Worm (Caenorhabditis elegans) whole organism, L1 larva: Measurements from ENCODE around the gene sri-39.
"Not testable (repeated sequence)": the region's sequence is repeated elsewhere in the genome, so short reads cannot be mapped to it uniquely, and the experiment has no call there.

ENCODE experiments used
- C04F5.9 ChIP-seq: sonication (generic microtip); optimal IDR thresholded peaks from 2 replicates; lab custom pipeline; 2016; ENCODE audit warnings: missing genetic modification characterization, missing compliant biosample characterization
- C34B4.2 ChIP-seq: sonication (generic microtip); optimal IDR thresholded peaks from 2 replicates; lab custom pipeline; 2017; ENCODE audit warnings: mild to moderate bottlenecking, missing genetic modification characterization, missing compliant biosample characterization
- F16B12.6 ChIP-seq: fragments of 150-350 bp; optimal IDR thresholded peaks from 2 replicates; lab custom pipeline; 2014; ENCODE audit warnings: missing biosample characterization, missing genetic modification characterization
- Y116A8C.19 ChIP-seq: sonication (generic microtip); optimal IDR thresholded peaks from 2 replicates; lab custom pipeline; 2016; ENCODE audit warnings: missing compliant biosample characterization, missing genetic modification characterization, borderline replicate concordance
- aly-2 ChIP-seq: fragments of 150-350 bp; optimal IDR thresholded peaks from 2 replicates; lab custom pipeline; 2014; ENCODE audit warnings: missing biosample characterization, missing genetic modification characterization
- blmp-1 ChIP-seq: fragments of 150-350 bp; optimal IDR thresholded peaks from 2 replicates; lab custom pipeline; 2014; ENCODE audit warnings: missing biosample characterization, missing genetic modification characterization
- ceh-63 ChIP-seq: fragments of 200-800 bp; sonication (Bioruptor generic); optimal IDR thresholded peaks from 2 replicates; lab custom pipeline; 2018; ENCODE audit warnings: mild to moderate bottlenecking, missing genetic modification characterization, missing compliant biosample characterization
- ceh-8 ChIP-seq: fragments of 200-800 bp; sonication (Bioruptor generic); optimal IDR thresholded peaks from 2 replicates; lab custom pipeline; 2018; ENCODE audit warnings: mild to moderate bottlenecking, missing genetic modification characterization, moderate library complexity, missing compliant biosample characterization
- ceh-90 ChIP-seq: sonication (generic microtip); optimal IDR thresholded peaks from 2 replicates; lab custom pipeline; 2016; ENCODE audit warnings: missing genetic modification characterization, missing compliant biosample characterization
- dpl-1 ChIP-seq, 3 experiments: fragments of 150-350 bp in 2 of 3; sonication (generic microtip) in 1 of 3; optimal IDR thresholded peaks; 2 replicates each; lab custom pipeline; 2014 to 2017; ENCODE audit warnings: missing biosample characterization in 3 of 3, missing genetic modification characterization in 3 of 3, missing genetic modification reagents in 3 of 3
- efl-3 ChIP-seq: fragments of 200-800 bp; sonication (Bioruptor generic); optimal IDR thresholded peaks from 2 replicates; lab custom pipeline; 2018; ENCODE audit warnings: mild to moderate bottlenecking, missing genetic modification characterization, missing compliant biosample characterization
- egl-27 ChIP-seq, 2 experiments: fragments of 150-350 bp in 1 of 2; sonication (generic microtip); optimal IDR thresholded peaks; 3 replicates each; lab custom pipeline; 2017 to 2018; ENCODE audit warnings: missing biosample characterization in 2 of 2, missing genetic modification characterization in 2 of 2, missing genetic modification reagents in 2 of 2
- elt-2 ChIP-seq: sonication (generic microtip); optimal IDR thresholded peaks from 2 replicates; lab custom pipeline; 2016; ENCODE audit warnings: missing genetic modification characterization, mild to moderate bottlenecking, inconsistent platforms, missing compliant biosample characterization, missing genetic modification reagents
- fkh-10 ChIP-seq: sonication (generic microtip); optimal IDR thresholded peaks from 2 replicates; lab custom pipeline; 2017; ENCODE audit warnings: missing biosample characterization, missing genetic modification reagents, missing genetic modification characterization
- fos-1 ChIP-seq: fragments of 150-350 bp; optimal IDR thresholded peaks from 2 replicates; lab custom pipeline; 2014; ENCODE audit warnings: missing biosample characterization, missing genetic modification characterization
- grh-1 ChIP-seq: fragments of 200-800 bp; sonication (Bioruptor generic); IDR thresholded peaks from 2 replicates; pipeline ENCODE4 v1.3.6; 2022; ENCODE audit warnings: missing genetic modification reagents, missing genetic modification characterization, missing compliant biosample characterization
- jun-1 ChIP-seq: fragments of 150-350 bp; optimal IDR thresholded peaks from 2 replicates; lab custom pipeline; 2014; ENCODE audit warnings: missing biosample characterization, missing genetic modification reagents, missing genetic modification characterization
- lin-14 ChIP-seq: fragments of 200-800 bp; sonication (Bioruptor generic); optimal IDR thresholded peaks from 2 replicates; lab custom pipeline; 2018; ENCODE audit warnings: mild to moderate bottlenecking, missing genetic modification characterization, moderate library complexity, missing compliant biosample characterization
- lin-39 ChIP-seq: fragments of 150-350 bp; optimal IDR thresholded peaks from 2 replicates; lab custom pipeline; 2014; ENCODE audit warnings: missing biosample characterization, missing genetic modification reagents, missing genetic modification characterization
- nhr-11 ChIP-seq: fragments of 150-350 bp; optimal IDR thresholded peaks from 2 replicates; lab custom pipeline; 2014; ENCODE audit warnings: missing biosample characterization, missing genetic modification characterization
- nhr-12 ChIP-seq: sonication (generic microtip); optimal IDR thresholded peaks from 2 replicates; lab custom pipeline; 2017; ENCODE audit warnings: missing biosample characterization, missing genetic modification characterization
- nhr-19 ChIP-seq: fragments of 200-800 bp; sonication (Bioruptor generic); conservative IDR thresholded peaks from 2 replicates; pipeline ENCODE4 v1.3.6; 2022; ENCODE audit warnings: missing genetic modification characterization, missing compliant biosample characterization
- nhr-47 ChIP-seq: sonication (generic microtip); optimal IDR thresholded peaks from 2 replicates; lab custom pipeline; 2016; ENCODE audit warnings: mild to moderate bottlenecking, missing genetic modification characterization, moderate library complexity, missing compliant biosample characterization
- nhr-84 ChIP-seq: sonication (generic microtip); optimal IDR thresholded peaks from 2 replicates; lab custom pipeline; 2017; ENCODE audit warnings: missing biosample characterization, missing genetic modification characterization
- nhr-90 ChIP-seq: sonication (generic microtip); optimal IDR thresholded peaks from 2 replicates; lab custom pipeline; 2016; ENCODE audit warnings: mild to moderate bottlenecking, missing genetic modification characterization, missing compliant biosample characterization; ENCODE audit not compliant: poor library complexity
- pag-3 ChIP-seq: sonication (generic microtip); optimal IDR thresholded peaks from 2 replicates; lab custom pipeline; 2017; ENCODE audit warnings: missing genetic modification characterization, mild to moderate bottlenecking, missing compliant biosample characterization, antibody characterized with exemption, borderline replicate concordance; ENCODE audit not compliant: insufficient read depth
- pax-3 ChIP-seq: fragments of 200-800 bp; sonication (Bioruptor generic); optimal IDR thresholded peaks from 2 replicates; lab custom pipeline; 2018; ENCODE audit warnings: mild to moderate bottlenecking, missing genetic modification characterization, moderate library complexity, missing compliant biosample characterization
- pqm-1 ChIP-seq: sonication (generic microtip); optimal IDR thresholded peaks from 3 replicates; lab custom pipeline; 2017; ENCODE audit warnings: missing biosample characterization, missing genetic modification characterization
- snu-23 ChIP-seq: sonication (generic microtip); optimal IDR thresholded peaks from 2 replicates; lab custom pipeline; 2016; ENCODE audit warnings: missing genetic modification characterization, missing compliant biosample characterization
- sox-4 ChIP-seq: sonication (generic microtip); optimal IDR thresholded peaks from 2 replicates; lab custom pipeline; 2016; ENCODE audit warnings: missing genetic modification characterization, missing compliant biosample characterization
- sptf-1 ChIP-seq: fragments of 150-350 bp; optimal IDR thresholded peaks from 2 replicates; lab custom pipeline; 2014; ENCODE audit warnings: missing biosample characterization, missing genetic modification characterization
- unc-130 ChIP-seq: fragments of 150-350 bp; optimal IDR thresholded peaks from 2 replicates; lab custom pipeline; 2017; ENCODE audit warnings: missing biosample characterization, missing genetic modification characterization, inconsistent platforms
- unc-62 ChIP-seq: fragments of 150-350 bp; optimal IDR thresholded peaks from 2 replicates; lab custom pipeline; 2014; ENCODE audit warnings: missing biosample characterization, missing genetic modification reagents, missing genetic modification characterization
- zip-4 ChIP-seq: fragments of 200-800 bp; sonication (Bioruptor generic); optimal IDR thresholded peaks from 2 replicates; lab custom pipeline; 2018; ENCODE audit warnings: mild to moderate bottlenecking, missing genetic modification characterization, moderate library complexity, missing compliant biosample characterization
- ztf-11 ChIP-seq, 2 experiments: sonication (generic microtip); optimal IDR thresholded peaks; 2 replicates each; lab custom pipeline; 2016 to 2017; ENCODE audit warnings: missing genetic modification characterization in 2 of 2, missing biosample characterization in 1 of 2, missing compliant biosample characterization in 1 of 2
- ztf-4 ChIP-seq: fragments of 150-350 bp; optimal IDR thresholded peaks from 2 replicates; lab custom pipeline; 2014; ENCODE audit warnings: missing biosample characterization, missing genetic modification characterization

The sri-39 gene

ce11 chrII:2610202-2610912, 23.1 kb downstream of the sri-39 start, which contains the start of gene sri-38:
TSS of gene sri-38 (plus strand) at chrII:2610862.
- TF ChIP-seq C04F5.9 (tag; lab: Kevin White, UChicago) (no peak), sptf-1 (tag; lab: Kevin White, UChicago) (no peak), sox-4 (tag; lab: Kevin White, UChicago) (no peak), ztf-11 (tag; optimal IDR thresholded peaks at IDR 0.05; lab: Kevin White, UChicago) (no peak), egl-27 (tag; optimal IDR thresholded peaks at IDR 0.05; lab: Kevin White, UChicago) (no peak), jun-1 (peak; percentile 53), elt-2 (tag; lab: Kevin White, UChicago) (peak; percentile 98)

ce11 chrII:2611009-2611408, 23.7 kb downstream of the sri-39 start:
- TF ChIP-seq nhr-47, result no peak
- no peak for TF ChIP-seq Y116A8C.19
- no peak for TF ChIP-seq lin-14 (GFP tag; lab: Kevin White, UChicago)
- TF ChIP-seq C34B4.2 (tag; lab: Kevin White, UChicago), result no peak
- TF ChIP-seq sox-4 (tag; lab: Kevin White, UChicago), result no peak
- no peak for TF ChIP-seq nhr-84
- no peak for TF ChIP-seq pqm-1 (tag; lab: Kevin White, UChicago)
- TF ChIP-seq F16B12.6 (tag; lab: Kevin White, UChicago), result no peak
- TF ChIP-seq snu-23 (GFP tag; lab: Kevin White, UChicago), result no peak
- no peak for TF ChIP-seq zip-4 (GFP tag; lab: Kevin White, UChicago)
- TF ChIP-seq jun-1, result no peak
- no peak for TF ChIP-seq ceh-63 (GFP tag; lab: Kevin White, UChicago)
- TF ChIP-seq unc-62, result no peak
- TF ChIP-seq nhr-11 (tag; lab: Kevin White, UChicago), result no peak
- TF ChIP-seq grh-1 (GFP tag; lab: Robert Waterston, UW), result no peak
- TF ChIP-seq ceh-8 (GFP tag; lab: Kevin White, UChicago), result no peak
- TF ChIP-seq unc-130 (tag; lab: Kevin White, UChicago), result no peak
- no peak for TF ChIP-seq pag-3 (tag; lab: Kevin White, UChicago)
- TF ChIP-seq, all 84 proteins: peak for 0

ce11 chrII:2612278-2612677, 25.0 kb downstream of the sri-39 start, which contains the start of gene D2062.13:
TSS of gene D2062.13 (plus strand) at chrII:2612578.
- TF ChIP-seq pax-3 (tag; lab: Kevin White, UChicago); aly-2 (tag; lab: Kevin White, UChicago); snu-23 (GFP tag; lab: Kevin White, UChicago): not testable (repeated sequence)

ce11 chrII:2616634-2617033, 29.3 kb downstream of the sri-39 start, which contains the start of gene msrp-5:
TSS of gene msrp-5 (plus strand) at chrII:2616934.
- not testable (repeated sequence) for TF ChIP-seq fkh-10; ceh-90; dpl-1 (GFP tag; optimal IDR thresholded peaks at IDR 0.05; lab: Kevin White, UChicago)

- TF ChIP-seq dpl-1 (GFP tag; optimal IDR thresholded peaks at IDR 0.05; lab: Kevin White, UChicago); pax-3 (tag; lab: Kevin White, UChicago); ceh-8 (GFP tag; lab: Kevin White, UChicago): not testable (repeated sequence)
- TF ChIP-seq, all 84 proteins: peak for 0; not testable (repeated sequence) for 84
These were observed 31.8 kb downstream of the sri-39 start, which contains the start of gene msrp-6 for ce11 chrII:2619148-2619547. TSS of gene msrp-6 (plus strand) at chrII:2619448.

ce11 chrII:2622480-2622879, 35.2 kb downstream of the sri-39 start, which contains the start of gene D2062.5:
TSS of gene D2062.5 (plus strand) at chrII:2622780.
- TF ChIP-seq fos-1 (tag; lab: Kevin White, UChicago), result no peak
- TF ChIP-seq nhr-47, result no peak
- no peak for TF ChIP-seq nhr-12
- no peak for TF ChIP-seq C04F5.9 (tag; lab: Kevin White, UChicago)
- no peak for TF ChIP-seq ceh-90
- no peak for TF ChIP-seq nhr-90 (tag; lab: Kevin White, UChicago)
- TF ChIP-seq nhr-19 (GFP tag; lab: Robert Waterston, UW), result no peak
- TF ChIP-seq blmp-1, result no peak
- TF ChIP-seq ztf-4 (tag; lab: Kevin White, UChicago), result no peak
- TF ChIP-seq lin-39 (tag; lab: Kevin White, UChicago), result no peak
- TF ChIP-seq efl-3 (GFP tag; lab: Kevin White, UChicago), result no peak
- no peak for TF ChIP-seq fkh-10
- no peak for TF ChIP-seq Y116A8C.19
- no peak for TF ChIP-seq ceh-63 (GFP tag; lab: Kevin White, UChicago)
- TF ChIP-seq, all 84 proteins: peak for 0
